Fruit fly (Drosophila melanogaster) whole organism, embryonic: Measurements from ENCODE around the gene CG45545.
A peak's percentile ranks its signal among the peaks of the same experiment; 100 is the strongest.

Experiments
- Bgb ChIP-seq: fragments of 200-800 bp; sonication (Bioruptor generic); IDR thresholded peaks from 2 replicates; pipeline ENCODE4 v1.3.6; 2022; ENCODE audit warnings: missing biosample characterization, missing genetic modification characterization; ENCODE audit not compliant: partially characterized antibody
- Blimp-1 ChIP-seq: fragments of 200-800 bp; sonication (Bioruptor generic); optimal IDR thresholded peaks from 3 replicates; lab custom pipeline; 2018; ENCODE audit warnings: missing biosample characterization, missing genetic modification characterization, mild to moderate bottlenecking, moderate library complexity, missing genetic modification reagents
- CG10147 ChIP-seq: fragments of 200-800 bp; sonication (Bioruptor generic); optimal IDR thresholded peaks from 2 replicates; lab custom pipeline; 2019; ENCODE audit warnings: missing biosample characterization, mild to moderate bottlenecking, missing genetic modification characterization, moderate library complexity
- CG10366 ChIP-seq: fragments of 200-800 bp; sonication (Bioruptor generic); IDR thresholded peaks from 2 replicates; pipeline ENCODE4 v1.3.6; 2022; ENCODE audit warnings: missing biosample characterization, missing genetic modification characterization
- CG11085 ChIP-seq: fragments of 200-800 bp; sonication (Bioruptor generic); IDR thresholded peaks from 2 replicates; pipeline ENCODE4 v1.3.6; 2022; ENCODE audit warnings: missing biosample characterization, missing genetic modification characterization
- CG12391 ChIP-seq: fragments of 200-800 bp; sonication (Bioruptor generic); optimal IDR thresholded peaks from 3 replicates; lab custom pipeline; 2018; ENCODE audit warnings: missing biosample characterization, mild to moderate bottlenecking, missing genetic modification characterization, moderate library complexity
- CG13894 ChIP-seq: fragments of 200-800 bp; sonication (Bioruptor generic); optimal IDR thresholded peaks from 3 replicates; lab custom pipeline; 2018; ENCODE audit warnings: missing biosample characterization, mild to moderate bottlenecking, missing genetic modification characterization, moderate library complexity
- CG15514 ChIP-seq: fragments of 200-800 bp; sonication (Bioruptor generic); optimal IDR thresholded peaks from 3 replicates; lab custom pipeline; 2017; ENCODE audit warnings: missing biosample characterization, missing genetic modification characterization, mild to moderate bottlenecking, moderate library complexity, missing genetic modification reagents
- CG15601 ChIP-seq: fragments of 200-800 bp; sonication (Bioruptor generic); optimal IDR thresholded peaks from 3 replicates; lab custom pipeline; 2019; ENCODE audit warnings: missing biosample characterization, mild to moderate bottlenecking, missing genetic modification characterization, moderate library complexity
- CG18599 ChIP-seq: fragments of 200-800 bp; sonication (Bioruptor generic); optimal IDR thresholded peaks from 3 replicates; lab custom pipeline; 2017; ENCODE audit warnings: missing biosample characterization, missing genetic modification characterization, mild to moderate bottlenecking, moderate library complexity, missing genetic modification reagents
- CG2678 ChIP-seq: fragments of 200-800 bp; sonication (Bioruptor generic); optimal IDR thresholded peaks from 3 replicates; lab custom pipeline; 2019; ENCODE audit warnings: missing biosample characterization, mild to moderate bottlenecking, missing genetic modification characterization, moderate library complexity
- CG31388 ChIP-seq: fragments of 200-800 bp; sonication (Bioruptor generic); optimal IDR thresholded peaks from 2 replicates; lab custom pipeline; 2016; ENCODE audit warnings: missing biosample characterization, missing genetic modification characterization
- CG3995 ChIP-seq: fragments of 200-800 bp; sonication (Bioruptor generic); optimal IDR thresholded peaks from 3 replicates; lab custom pipeline; 2016; ENCODE audit warnings: missing biosample characterization, missing genetic modification characterization
- CG4730 ChIP-seq: fragments of 200-800 bp; sonication (Bioruptor generic); IDR thresholded peaks from 2 replicates; pipeline ENCODE4 v1.3.6; 2022; ENCODE audit warnings: missing biosample characterization, missing genetic modification characterization
- CG4854 ChIP-seq: fragments of 200-800 bp; sonication (Bioruptor generic); optimal IDR thresholded peaks from 2 replicates; lab custom pipeline; 2016; ENCODE audit warnings: missing biosample characterization, missing genetic modification characterization, inconsistent platforms
- CG6254 ChIP-seq: fragments of 200-800 bp; sonication (Bioruptor generic); optimal IDR thresholded peaks from 3 replicates; lab custom pipeline; 2017; ENCODE audit warnings: mild to moderate bottlenecking, missing biosample characterization, missing genetic modification reagents, missing genetic modification characterization
- CG8765 ChIP-seq: fragments of 200-800 bp; sonication (Bioruptor generic); IDR thresholded peaks from 2 replicates; pipeline ENCODE4 v1.3.6; 2022; ENCODE audit warnings: missing biosample characterization, missing genetic modification characterization
- CG9215 ChIP-seq: fragments of 200-800 bp; sonication (Bioruptor generic); IDR thresholded peaks from 2 replicates; pipeline ENCODE4 v1.3.6; 2022; ENCODE audit warnings: missing biosample characterization, missing genetic modification characterization
- CG9609 ChIP-seq: fragments of 200-800 bp; sonication (Bioruptor generic); optimal IDR thresholded peaks from 3 replicates; lab custom pipeline; 2016; ENCODE audit warnings: missing biosample characterization, missing genetic modification characterization
- CG9876 ChIP-seq: fragments of 200-800 bp; sonication (Bioruptor generic); optimal IDR thresholded peaks from 2 replicates; lab custom pipeline; 2016; ENCODE audit warnings: missing biosample characterization, missing genetic modification characterization
- CHES-1-like ChIP-seq: fragments of 200-800 bp; sonication (Bioruptor generic); optimal IDR thresholded peaks from 2 replicates; lab custom pipeline; 2016; ENCODE audit warnings: missing biosample characterization, missing genetic modification characterization
- D19B ChIP-seq: fragments of 200-800 bp; sonication (Bioruptor generic); optimal IDR thresholded peaks from 2 replicates; lab custom pipeline; 2017; ENCODE audit warnings: missing biosample characterization, mild to moderate bottlenecking, missing genetic modification characterization
- Ets97D ChIP-seq: fragments of 200-800 bp; sonication (Bioruptor generic); optimal IDR thresholded peaks from 3 replicates; lab custom pipeline; 2016; ENCODE audit warnings: missing biosample characterization, missing genetic modification characterization
- H15 ChIP-seq: fragments of 200-800 bp; sonication (Bioruptor generic); IDR thresholded peaks from 3 replicates; pipeline ENCODE4 v1.3.6; 2022; ENCODE audit warnings: missing biosample characterization, missing genetic modification characterization
- Hey ChIP-seq: fragments of 200-800 bp; sonication (Bioruptor generic); optimal IDR thresholded peaks from 3 replicates; lab custom pipeline; 2018; ENCODE audit warnings: missing biosample characterization, mild to moderate bottlenecking, missing genetic modification characterization
- Mad ChIP-seq: fragments of 200-800 bp; sonication (Bioruptor generic); optimal IDR thresholded peaks from 2 replicates; lab custom pipeline; 2016; ENCODE audit warnings: missing biosample characterization, missing genetic modification characterization
- Nf-YB ChIP-seq: fragments of 200-800 bp; sonication (Bioruptor generic); optimal IDR thresholded peaks from 3 replicates; lab custom pipeline; 2019; ENCODE audit warnings: missing biosample characterization, mild to moderate bottlenecking, missing genetic modification characterization, moderate library complexity
- NfI ChIP-seq: fragments of 200-800 bp; sonication (Bioruptor generic); optimal IDR thresholded peaks from 3 replicates; lab custom pipeline; 2018; ENCODE audit warnings: missing biosample characterization, mild to moderate bottlenecking, missing genetic modification characterization, moderate library complexity
- Oli ChIP-seq: fragments of 200-800 bp; sonication (Bioruptor generic); optimal IDR thresholded peaks from 2 replicates; lab custom pipeline; 2018; ENCODE audit warnings: missing biosample characterization, mild to moderate bottlenecking, missing genetic modification characterization, moderate library complexity
- Ptx1 ChIP-seq: fragments of 200-800 bp; sonication (Bioruptor generic); IDR thresholded peaks from 2 replicates; pipeline ENCODE4 v1.3.6; 2022; ENCODE audit warnings: missing biosample characterization, missing genetic modification characterization
- Side ChIP-seq: fragments of 200-800 bp; sonication (Bioruptor generic); optimal IDR thresholded peaks from 2 replicates; lab custom pipeline; 2016; ENCODE audit warnings: missing biosample characterization, missing genetic modification characterization
- Spps ChIP-seq: fragments of 200-800 bp; sonication (Bioruptor generic); optimal IDR thresholded peaks from 2 replicates; lab custom pipeline; 2018; ENCODE audit warnings: missing biosample characterization, mild to moderate bottlenecking, missing genetic modification characterization
- Sry-δ ChIP-seq: fragments of 200-800 bp; sonication (Bioruptor generic); optimal IDR thresholded peaks from 2 replicates; lab custom pipeline; 2016; ENCODE audit warnings: missing biosample characterization, missing genetic modification characterization
- Trl ChIP-seq, 3 experiments: fragments of >200 bp in 2 of 3; fragments of 200-800 bp in 1 of 3; sonication (Bioruptor generic) in 1 of 3; optimal IDR thresholded peaks; 2 replicates in 1 of 3; 3 replicates in 2 of 3; lab custom pipeline; 2016 to 2017; ENCODE audit warnings: missing biosample characterization in 1 of 3, missing genetic modification characterization in 1 of 3
- ac ChIP-seq: fragments of 200-800 bp; sonication (Bioruptor generic); optimal IDR thresholded peaks from 3 replicates; lab custom pipeline; 2017; ENCODE audit warnings: missing biosample characterization, mild to moderate bottlenecking, missing genetic modification characterization
- ase ChIP-seq: fragments of 200-800 bp; sonication (Bioruptor generic); IDR thresholded peaks from 3 replicates; pipeline ENCODE4 v1.3.6; 2022; ENCODE audit warnings: missing biosample characterization, missing genetic modification characterization
- az2 ChIP-seq: fragments of 200-800 bp; sonication (Bioruptor generic); optimal IDR thresholded peaks from 3 replicates; lab custom pipeline; 2016; ENCODE audit warnings: missing biosample characterization, missing genetic modification characterization
- bbx ChIP-seq: fragments of 200-800 bp; sonication (Bioruptor generic); IDR thresholded peaks from 2 replicates; pipeline ENCODE4 v1.3.6; 2022; ENCODE audit warnings: missing biosample characterization, missing genetic modification characterization; ENCODE audit not compliant: partially characterized antibody
- crol ChIP-seq: fragments of 200-800 bp; sonication (Bioruptor generic); IDR thresholded peaks from 2 replicates; pipeline ENCODE4 v1.3.6; 2022; ENCODE audit warnings: missing biosample characterization, missing genetic modification characterization
- esg ChIP-seq: fragments of 200-800 bp; sonication (Bioruptor generic); conservative IDR thresholded peaks from 2 replicates; pipeline ENCODE4 v1.3.6; 2022; ENCODE audit warnings: missing biosample characterization, missing genetic modification characterization
- ewg ChIP-seq: fragments of 200-800 bp; sonication (Bioruptor generic); optimal IDR thresholded peaks from 3 replicates; lab custom pipeline; 2017; ENCODE audit warnings: mild to moderate bottlenecking, missing biosample characterization, missing genetic modification reagents, missing genetic modification characterization
- exex ChIP-seq: fragments of 200-800 bp; sonication (Bioruptor generic); optimal IDR thresholded peaks from 4 replicates; lab custom pipeline; 2018; ENCODE audit warnings: missing biosample characterization, mild to moderate bottlenecking, missing genetic modification characterization, moderate library complexity
- fu2 ChIP-seq: fragments of 200-800 bp; sonication (Bioruptor generic); optimal IDR thresholded peaks from 2 replicates; lab custom pipeline; 2016; ENCODE audit warnings: missing biosample characterization, missing genetic modification characterization
- lab ChIP-seq: fragments of 200-800 bp; sonication (Bioruptor generic); optimal IDR thresholded peaks from 3 replicates; lab custom pipeline; 2017; ENCODE audit warnings: missing biosample characterization, missing genetic modification characterization, mild to moderate bottlenecking, moderate library complexity, missing genetic modification reagents
- lilli ChIP-seq: fragments of 200-800 bp; sonication (Bioruptor generic); optimal IDR thresholded peaks from 3 replicates; lab custom pipeline; 2016; ENCODE audit warnings: missing biosample characterization, missing genetic modification characterization
- maf-S ChIP-seq: fragments of 200-800 bp; sonication (Bioruptor generic); optimal IDR thresholded peaks from 2 replicates; lab custom pipeline; 2016; ENCODE audit warnings: missing biosample characterization, missing genetic modification characterization
- ranshi ChIP-seq: fragments of 200-800 bp; sonication (Bioruptor generic); IDR thresholded peaks from 2 replicates; pipeline ENCODE4 v1.3.6; 2022; ENCODE audit warnings: missing biosample characterization, missing genetic modification characterization
- run ChIP-seq: fragments of 200-800 bp; sonication (Bioruptor generic); optimal IDR thresholded peaks from 3 replicates; lab custom pipeline; 2018; ENCODE audit warnings: missing biosample characterization, mild to moderate bottlenecking, missing genetic modification characterization
- scrt ChIP-seq: fragments of 200-800 bp; sonication (Bioruptor generic); optimal IDR thresholded peaks from 2 replicates; lab custom pipeline; 2018; ENCODE audit warnings: missing biosample characterization, mild to moderate bottlenecking, missing genetic modification characterization, moderate library complexity
- slou ChIP-seq: fragments of 200-800 bp; sonication (Bioruptor generic); optimal IDR thresholded peaks from 3 replicates; lab custom pipeline; 2016; ENCODE audit warnings: missing biosample characterization, missing genetic modification characterization
- wek ChIP-seq: fragments of 200-800 bp; sonication (Bioruptor generic); optimal IDR thresholded peaks from 3 replicates; lab custom pipeline; 2018; ENCODE audit warnings: missing biosample characterization, mild to moderate bottlenecking, missing genetic modification characterization, moderate library complexity

The CG45545 gene

dm6 chr3R:7591189-7591588, 39.4 kb downstream of the CG45545 start (continued):
- TF ChIP-seq CHES-1-like (GFP tag; lab: Kevin White, UChicago) (no peak), CG6254 (GFP tag; lab: Kevin White, UChicago) (no peak), Oli (tag; lab: Kevin White, UChicago) (peak; percentile 51), Nf-YB (GFP tag; lab: Kevin White, UChicago) (no peak), CG15514 (peak; percentile 21), H15 (GFP tag; lab: Robert Waterston, UW) (peak; percentile 22; the same call in 1 of the 3 replicates), CG10147 (GFP tag; lab: Kevin White, UChicago) (peak; percentile 16), CG9876 (GFP tag; lab: Kevin White, UChicago) (no peak), lab (GFP tag; lab: Kevin White, UChicago) (peak; percentile 66), Hey (tag; lab: Kevin White, UChicago) (no peak), D19B (GFP tag; lab: Kevin White, UChicago) (no peak), Spps (no peak), CG4854 (GFP tag; lab: Kevin White, UChicago) (no peak), ewg (GFP tag; lab: Kevin White, UChicago) (peak; percentile 4), CG15601 (tag; lab: Kevin White, UChicago) (no peak), crol (no peak), CG31388 (GFP tag; lab: Kevin White, UChicago) (no peak), CG2678 (tag; lab: Kevin White, UChicago) (peak; percentile 66), CG9609 (no peak), scrt (GFP tag; lab: Kevin White, UChicago) (peak; percentile 26), Ets97D (GFP tag; lab: Kevin White, UChicago) (no peak), Trl (optimal IDR thresholded peaks at IDR 0.05; lab: Kevin White, UChicago) (no peak), Trl (GFP tag; optimal IDR thresholded peaks at IDR 0.05; lab: Kevin White, UChicago) (no peak), esg (GFP tag; lab: Robert Waterston, UW) (no peak), NfI (GFP tag; lab: Kevin White, UChicago) (peak; percentile 35), exex (no peak), CG8765 (GFP tag; lab: Robert Waterston, UW) (no peak), Ptx1 (peak; percentile 47; the same call in 1 of the 2 replicates), ase (GFP tag; lab: Robert Waterston, UW) (no peak), Mad (no peak), CG3995 (GFP tag; lab: Kevin White, UChicago) (no peak), CG13894 (tag; lab: Kevin White, UChicago) (no peak), CG9215 (GFP tag; lab: Robert Waterston, UW) (no peak), Blimp-1 (peak; percentile 46), bbx (GFP tag; lab: Robert Waterston, UW) (no peak), slou (GFP tag; lab: Kevin White, UChicago) (no peak), ac (GFP tag; lab: Kevin White, UChicago) (no peak), ranshi (GFP tag; lab: Robert Waterston, UW) (no peak), maf-S (no peak), run (no peak), CG11085 (GFP tag; lab: Robert Waterston, UW) (no peak), Sry-δ (no peak), wek (no peak), fu2 (GFP tag; lab: Kevin White, UChicago) (no peak), az2 (GFP tag; lab: Kevin White, UChicago) (peak; percentile 9), CG12391 (no peak), CG10366 (GFP tag; lab: Robert Waterston, UW) (no peak), Side (GFP tag; lab: Kevin White, UChicago) (no peak), CG4730 (GFP tag; lab: Robert Waterston, UW) (0 out of 2 replicates have a peak, but pooled peaks have one; percentile 9), Bgb (GFP tag; lab: Robert Waterston, UW) (no peak), lilli (no peak), CG18599 (peak; percentile 63)
